Worm (Caenorhabditis elegans): ENCODE results near the gene F22F7.4.
"Not testable (repeated sequence)": the region's sequence is repeated elsewhere in the genome, so short reads cannot be mapped to it uniquely, and the experiment has no call there.

Gene F22F7.4

ce11 chrV:2105976-2106375 is at the start of gene F22F7.4:
TSS of gene F22F7.4 (minus strand) at chrV:2106076.
- TF ChIP-seq W03F9.2 (tag; optimal IDR thresholded peaks at IDR 0.05) (no peak), him-1 (tag; optimal IDR thresholded peaks at IDR 0.05) (no peak), dao-5 (tag; optimal IDR thresholded peaks at IDR 0.05) (no peak)

ce11 chrV:2155232-2155631 is 49.4 kb upstream of the F22F7.4 start, which contains the start of gene srbc-21:
TSS of gene srbc-21 (plus strand) at chrV:2155532.
- TF ChIP-seq him-1 (tag; optimal IDR thresholded peaks at IDR 0.05) (no peak), W03F9.2 (tag; optimal IDR thresholded peaks at IDR 0.05) (no peak), dao-5 (tag; optimal IDR thresholded peaks at IDR 0.05) (no peak)

ce11 chrV:2153274-2153673 is 47.4 kb upstream of the F22F7.4 start, which contains the start of gene srbc-23:
TSS of gene srbc-23 (plus strand) at chrV:2153574.
- TF ChIP-seq dao-5 (tag; optimal IDR thresholded peaks at IDR 0.05), result no peak
- no peak for TF ChIP-seq W03F9.2 (tag; optimal IDR thresholded peaks at IDR 0.05)
- no peak for TF ChIP-seq him-1 (tag; optimal IDR thresholded peaks at IDR 0.05)

ce11 chrV:2151458-2151857 is 45.6 kb upstream of the F22F7.4 start, which contains the start of gene srbc-24:
TSS of gene srbc-24 (plus strand) at chrV:2151758.
- no peak for TF ChIP-seq W03F9.2 (tag; optimal IDR thresholded peaks at IDR 0.05)
- TF ChIP-seq him-1 (tag; optimal IDR thresholded peaks at IDR 0.05), result no peak
- no peak for TF ChIP-seq dao-5 (tag; optimal IDR thresholded peaks at IDR 0.05)

ce11 chrV:2150876-2151275 is 45.0 kb upstream of the F22F7.4 start, which contains the start of gene C45H4.13:
TSS of gene C45H4.13 (minus strand) at chrV:2150976.
- TF ChIP-seq W03F9.2 (tag; optimal IDR thresholded peaks at IDR 0.05), result no peak
- TF ChIP-seq him-1 (tag; optimal IDR thresholded peaks at IDR 0.05), result no peak
- TF ChIP-seq dao-5 (tag; optimal IDR thresholded peaks at IDR 0.05), result no peak

ce11 chrV:2149432-2149831 is 43.6 kb upstream of the F22F7.4 start, which contains the start of gene C45H4.21:
TSS of gene C45H4.21 (minus strand) at chrV:2149532.
- no peak for TF ChIP-seq dao-5 (tag; optimal IDR thresholded peaks at IDR 0.05)
- TF ChIP-seq him-1 (tag; optimal IDR thresholded peaks at IDR 0.05), result no peak
- no peak for TF ChIP-seq W03F9.2 (tag; optimal IDR thresholded peaks at IDR 0.05)

- no peak for TF ChIP-seq W03F9.2 (tag; optimal IDR thresholded peaks at IDR 0.05)
- TF ChIP-seq dao-5 (tag; optimal IDR thresholded peaks at IDR 0.05), result no peak
- no peak for TF ChIP-seq him-1 (tag; optimal IDR thresholded peaks at IDR 0.05)
Observed at ce11 chrV:2146795-2147194, 40.9 kb upstream of the F22F7.4 start, which contains the start of gene srbc-20. TSS of gene srbc-20 (plus strand) at chrV:2147095.

- TF ChIP-seq W03F9.2 (tag; optimal IDR thresholded peaks at IDR 0.05), result no peak
- TF ChIP-seq him-1 (tag; optimal IDR thresholded peaks at IDR 0.05), result no peak
- TF ChIP-seq dao-5 (tag; optimal IDR thresholded peaks at IDR 0.05), result no peak
Observed at ce11 chrV:2146044-2146443, 40.2 kb upstream of the F22F7.4 start, which contains the start of gene str-52. TSS of gene str-52 (minus strand) at chrV:2146144.

- TF ChIP-seq W03F9.2, dao-5, him-1 (tag; optimal IDR thresholded peaks at IDR 0.05): not testable (repeated sequence)
Observed at ce11 chrV:2144408-2144807, 38.5 kb upstream of the F22F7.4 start, which contains the start of gene F22F7.12. TSS of gene F22F7.12 (minus strand) at chrV:2144508.

ce11 chrV:2139918-2140317 is 34.0 kb upstream of the F22F7.4 start, which contains the start of gene F22F7.7:
TSS of gene F22F7.7 (minus strand) at chrV:2140042.
- TF ChIP-seq him-1 (tag; optimal IDR thresholded peaks at IDR 0.05), result no peak
- no peak for TF ChIP-seq dao-5 (tag; optimal IDR thresholded peaks at IDR 0.05)
- TF ChIP-seq W03F9.2 (tag; optimal IDR thresholded peaks at IDR 0.05), result no peak

- TF ChIP-seq dao-5 (tag; optimal IDR thresholded peaks at IDR 0.05) (no peak), him-1 (tag; optimal IDR thresholded peaks at IDR 0.05) (peak; percentile 23), W03F9.2 (tag; optimal IDR thresholded peaks at IDR 0.05) (no peak)
Observed at ce11 chrV:2138287-2138686, 32.4 kb upstream of the F22F7.4 start.

ce11 chrV:2137010-2137409 is 31.1 kb upstream of the F22F7.4 start:
- TF ChIP-seq dao-5 (tag; optimal IDR thresholded peaks at IDR 0.05) (no peak), W03F9.2 (tag; optimal IDR thresholded peaks at IDR 0.05) (no peak), him-1 (tag; optimal IDR thresholded peaks at IDR 0.05) (no peak)

- TF ChIP-seq him-1 (tag; optimal IDR thresholded peaks at IDR 0.05) (peak; percentile 42), W03F9.2 (tag; optimal IDR thresholded peaks at IDR 0.05) (no peak)
Observed at ce11 chrV:2135323-2135722, 29.4 kb upstream of the F22F7.4 start.

ce11 chrV:2134340-2134739 is 28.5 kb upstream of the F22F7.4 start:
- no peak for TF ChIP-seq dao-5 (tag; optimal IDR thresholded peaks at IDR 0.05)
- no peak for TF ChIP-seq him-1 (tag; optimal IDR thresholded peaks at IDR 0.05)
- TF ChIP-seq W03F9.2 (tag; optimal IDR thresholded peaks at IDR 0.05), result no peak

- TF ChIP-seq him-1 (tag; optimal IDR thresholded peaks at IDR 0.05), result peak; percentile 86
- TF ChIP-seq W03F9.2 (tag; optimal IDR thresholded peaks at IDR 0.05), result no peak
- TF ChIP-seq dao-5 (tag; optimal IDR thresholded peaks at IDR 0.05), result no peak
Observed at ce11 chrV:2133512-2133911, 27.6 kb upstream of the F22F7.4 start.
